Fruit fly (Drosophila melanogaster) whole organism, pupa: Measurements from ENCODE around the gene CG7497.

Experiments
- CG12605 ChIP-seq: fragments of 200-800 bp; sonication (Bioruptor generic); IDR thresholded peaks from 2 replicates; pipeline ENCODE4 v1.3.6; 2022; ENCODE audit warnings: missing biosample characterization, missing genetic modification characterization
- CG17806 ChIP-seq: fragments of 200-800 bp; sonication (Bioruptor generic); optimal IDR thresholded peaks from 2 replicates; lab custom pipeline; 2018; ENCODE audit warnings: missing biosample characterization, mild to moderate bottlenecking, missing genetic modification characterization, moderate library complexity
- D1 ChIP-seq: fragments of 200-800 bp; sonication (Bioruptor generic); optimal IDR thresholded peaks from 2 replicates; lab custom pipeline; 2018; ENCODE audit warnings: missing biosample characterization, mild to moderate bottlenecking, missing genetic modification characterization, moderate library complexity
- EcR ChIP-seq: fragments of 200-800 bp; sonication (Bioruptor generic); optimal IDR thresholded peaks from 3 replicates; lab custom pipeline; 2019; ENCODE audit warnings: missing biosample characterization, missing genetic modification characterization, mild to moderate bottlenecking, moderate library complexity, missing genetic modification reagents
- Snoo ChIP-seq: fragments of 200-800 bp; sonication (Bioruptor generic); optimal IDR thresholded peaks from 3 replicates; lab custom pipeline; 2017; ENCODE audit warnings: missing biosample characterization, mild to moderate bottlenecking, missing genetic modification characterization, inconsistent platforms
- rn ChIP-seq: fragments of 200-800 bp; sonication (Bioruptor generic); IDR thresholded peaks from 2 replicates; pipeline ENCODE4 v1.3.6; 2022; ENCODE audit warnings: missing biosample characterization, missing genetic modification characterization

DNA sequence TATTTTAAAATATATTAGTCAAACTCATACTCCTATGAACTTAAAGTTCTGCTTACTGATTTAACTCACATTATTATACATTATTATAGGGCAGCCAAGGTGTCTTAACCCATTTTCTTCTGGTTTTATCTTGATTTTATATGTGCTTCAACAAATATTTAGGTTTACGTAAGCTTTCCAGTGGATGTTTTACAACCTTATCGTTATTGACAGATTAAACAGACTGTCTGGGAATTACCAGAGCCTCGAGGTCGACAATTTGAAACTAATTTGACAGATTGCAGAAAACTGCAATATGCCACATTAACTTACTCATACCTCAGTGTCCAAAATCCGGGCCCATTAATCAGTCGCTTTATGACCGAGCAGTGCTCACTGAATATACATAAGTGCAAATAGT, 2.0 kb upstream of the CG7497 start:
- TF ChIP-seq CG17806 (tag; lab: Kevin White, UChicago): no peak
- TF ChIP-seq CG12605 (GFP tag; lab: Robert Waterston, UW): no peak
- TF ChIP-seq EcR (GFP tag; lab: Kevin White, UChicago): no peak
- TF ChIP-seq rn (GFP tag; lab: Robert Waterston, UW): no peak
- no peak for TF ChIP-seq D1 (tag; lab: Kevin White, UChicago)
- TF ChIP-seq Snoo (tag; lab: Kevin White, UChicago): no peak
